Fruit fly (Drosophila melanogaster) whole organism, embryonic: ENCODE results near the gene e.

ENCODE experiments used
- ATbp ChIP-seq: fragments of 200-800 bp; sonication (Bioruptor generic); optimal IDR thresholded peaks from 2 replicates; lab custom pipeline; 2017; ENCODE audit warnings: missing biosample characterization, mild to moderate bottlenecking, missing genetic modification characterization, missing genetic modification reagents
- Ada2b ChIP-seq: fragments of 200-800 bp; sonication (Bioruptor generic); IDR thresholded peaks from 2 replicates; pipeline ENCODE4 v1.3.6; 2022; ENCODE audit warnings: missing biosample characterization, missing genetic modification characterization
- Atf-2 ChIP-seq: fragments of 200-800 bp; sonication (Bioruptor generic); optimal IDR thresholded peaks from 2 replicates; lab custom pipeline; 2016; ENCODE audit warnings: missing biosample characterization, missing genetic modification characterization
- Atf6 ChIP-seq: fragments of 200-800 bp; sonication (Bioruptor generic); IDR thresholded peaks from 2 replicates; pipeline ENCODE4 v1.3.6; 2022; ENCODE audit warnings: missing biosample characterization, missing genetic modification characterization
- Awh ChIP-seq: fragments of 200-800 bp; sonication (Bioruptor generic); IDR thresholded peaks from 2 replicates; pipeline ENCODE4, ENCODE4 v1.3.6; 2022; ENCODE audit warnings: missing biosample characterization, missing genetic modification characterization
- C15 ChIP-seq: fragments of 200-800 bp; sonication (Bioruptor generic); IDR thresholded peaks from 3 replicates; pipeline ENCODE4 v1.3.6; 2022; ENCODE audit warnings: missing biosample characterization, missing genetic modification characterization
- CG10321 ChIP-seq: fragments of 200-800 bp; sonication (Bioruptor generic); IDR thresholded peaks from 2 replicates; pipeline ENCODE4 v1.3.6; 2022; ENCODE audit warnings: missing biosample characterization, missing genetic modification characterization
- CG10565 ChIP-seq: fragments of 200-800 bp; sonication (Bioruptor generic); optimal IDR thresholded peaks from 3 replicates; lab custom pipeline; 2016; ENCODE audit warnings: missing biosample characterization, mild to moderate bottlenecking, missing genetic modification characterization
- CG11085 ChIP-seq: fragments of 200-800 bp; sonication (Bioruptor generic); IDR thresholded peaks from 2 replicates; pipeline ENCODE4 v1.3.6; 2022; ENCODE audit warnings: missing biosample characterization, missing genetic modification characterization
- CG11695 ChIP-seq: fragments of 200-800 bp; sonication (Bioruptor generic); IDR thresholded peaks from 3 replicates; pipeline ENCODE4 v1.3.6; 2022; ENCODE audit warnings: missing biosample characterization, missing genetic modification characterization
- CG12391 ChIP-seq: fragments of 200-800 bp; sonication (Bioruptor generic); optimal IDR thresholded peaks from 3 replicates; lab custom pipeline; 2018; ENCODE audit warnings: missing biosample characterization, mild to moderate bottlenecking, missing genetic modification characterization, moderate library complexity
- CG12659 ChIP-seq: fragments of 200-800 bp; sonication (Bioruptor generic); optimal IDR thresholded peaks from 3 replicates; lab custom pipeline; 2017; ENCODE audit warnings: mild to moderate bottlenecking, missing biosample characterization, missing genetic modification reagents, missing genetic modification characterization
- CG13287 ChIP-seq: fragments of 200-800 bp; sonication (Bioruptor generic); IDR thresholded peaks from 2 replicates; pipeline ENCODE4 v1.3.6; 2022; ENCODE audit warnings: missing biosample characterization, missing genetic modification characterization; ENCODE audit not compliant: partially characterized antibody
- CG13624 ChIP-seq: fragments of 200-800 bp; sonication (Bioruptor generic); optimal IDR thresholded peaks from 2 replicates; lab custom pipeline; 2016; ENCODE audit warnings: missing biosample characterization, missing genetic modification characterization
- CG14441 ChIP-seq: fragments of 200-800 bp; sonication (Bioruptor generic); IDR thresholded peaks from 2 replicates; pipeline ENCODE4 v1.3.6; 2022; ENCODE audit warnings: missing biosample characterization, missing genetic modification characterization
- CG17359 ChIP-seq: fragments of 200-800 bp; sonication (Bioruptor generic); optimal IDR thresholded peaks from 3 replicates; lab custom pipeline; 2018; ENCODE audit warnings: missing biosample characterization, mild to moderate bottlenecking, missing genetic modification characterization, moderate library complexity
- CG2116 ChIP-seq: fragments of 200-800 bp; sonication (Bioruptor generic); optimal IDR thresholded peaks from 3 replicates; lab custom pipeline; 2018; ENCODE audit warnings: missing biosample characterization, mild to moderate bottlenecking, missing genetic modification characterization
- CG3163 ChIP-seq: fragments of 200-800 bp; sonication (Bioruptor generic); optimal IDR thresholded peaks from 3 replicates; lab custom pipeline; 2016; ENCODE audit warnings: missing biosample characterization, missing genetic modification characterization
- CG34376 ChIP-seq: fragments of 200-800 bp; sonication (Bioruptor generic); optimal IDR thresholded peaks from 2 replicates; lab custom pipeline; 2018; ENCODE audit warnings: missing biosample characterization, mild to moderate bottlenecking, missing genetic modification characterization
- CG4820 ChIP-seq: fragments of 200-800 bp; sonication (Bioruptor generic); optimal IDR thresholded peaks from 3 replicates; lab custom pipeline; 2016; ENCODE audit warnings: missing biosample characterization, missing genetic modification characterization
- CG6654 ChIP-seq: fragments of 200-800 bp; sonication (Bioruptor generic); optimal IDR thresholded peaks from 2 replicates; lab custom pipeline; 2017; ENCODE audit warnings: missing biosample characterization, mild to moderate bottlenecking, missing genetic modification characterization
- CTCF ChIP-seq: fragments of 200-800 bp; sonication (Bioruptor generic); optimal IDR thresholded peaks from 2 replicates; lab custom pipeline; 2017; ENCODE audit warnings: missing biosample characterization, mild to moderate bottlenecking, missing genetic modification characterization, moderate library complexity
- CoRest ChIP-seq: fragments of 200-800 bp; sonication (Bioruptor generic); optimal IDR thresholded peaks from 3 replicates; lab custom pipeline; 2018; ENCODE audit warnings: missing biosample characterization, mild to moderate bottlenecking, missing genetic modification characterization, moderate library complexity
- D19A ChIP-seq: fragments of 200-800 bp; optimal IDR thresholded peaks from 3 replicates; lab custom pipeline; 2019; ENCODE audit warnings: missing biosample characterization, mild to moderate bottlenecking, missing genetic modification characterization, moderate library complexity
- Dek ChIP-seq: fragments of 200-800 bp; sonication (Bioruptor generic); optimal IDR thresholded peaks from 3 replicates; lab custom pipeline; 2019; ENCODE audit warnings: missing biosample characterization, mild to moderate bottlenecking, missing genetic modification characterization, moderate library complexity
- Dip3 ChIP-seq: fragments of 200-800 bp; sonication (Bioruptor generic); optimal IDR thresholded peaks from 3 replicates; lab custom pipeline; 2016; ENCODE audit warnings: missing biosample characterization, missing genetic modification characterization
- Dll ChIP-seq: fragments of 200-800 bp; sonication (Bioruptor generic); IDR thresholded peaks from 4 replicates; pipeline ENCODE4 v1.3.6; 2022; ENCODE audit warnings: missing biosample characterization, missing genetic modification characterization; ENCODE audit not compliant: partially characterized antibody
- ERR ChIP-seq: fragments of 200-800 bp; sonication (Bioruptor generic); optimal IDR thresholded peaks from 2 replicates; lab custom pipeline; 2016; ENCODE audit warnings: missing biosample characterization, missing genetic modification characterization
- Ets65A ChIP-seq: fragments of 200-800 bp; sonication (Bioruptor generic); peaks from one replicate; lab custom pipeline; 2016; ENCODE audit warnings: missing biosample characterization, missing genetic modification characterization
- Lhr ChIP-seq: fragments of 200-800 bp; sonication (Bioruptor generic); optimal IDR thresholded peaks from 3 replicates; lab custom pipeline; 2017; ENCODE audit warnings: mild to moderate bottlenecking, missing biosample characterization, missing genetic modification reagents, missing genetic modification characterization
- NC2β ChIP-seq: fragments of 200-800 bp; sonication (Bioruptor generic); optimal IDR thresholded peaks from 2 replicates; lab custom pipeline; 2016; ENCODE audit warnings: missing biosample characterization, missing genetic modification characterization
- NfI ChIP-seq: fragments of 200-800 bp; sonication (Bioruptor generic); optimal IDR thresholded peaks from 3 replicates; lab custom pipeline; 2018; ENCODE audit warnings: missing biosample characterization, mild to moderate bottlenecking, missing genetic modification characterization, moderate library complexity
- Opbp ChIP-seq: fragments of 200-800 bp; sonication (Bioruptor generic); IDR thresholded peaks from 3 replicates; pipeline ENCODE4 v1.3.6; 2022; ENCODE audit warnings: missing biosample characterization, missing genetic modification characterization; ENCODE audit not compliant: partially characterized antibody
- Scr ChIP-seq: fragments of 200-800 bp; sonication (Bioruptor generic); IDR thresholded peaks from 2 replicates; pipeline ENCODE4 v1.3.6; 2022; ENCODE audit warnings: missing biosample characterization, missing genetic modification characterization; ENCODE audit not compliant: partially characterized antibody
- Sry-β ChIP-seq: fragments of 200-800 bp; sonication (Bioruptor generic); optimal IDR thresholded peaks from 2 replicates; lab custom pipeline; 2018; ENCODE audit warnings: missing biosample characterization, mild to moderate bottlenecking, missing genetic modification characterization, moderate library complexity
- Ssrp ChIP-seq: fragments of 200-800 bp; sonication (Bioruptor generic); optimal IDR thresholded peaks from 2 replicates; lab custom pipeline; 2018; ENCODE audit warnings: missing biosample characterization, mild to moderate bottlenecking, missing genetic modification characterization, moderate library complexity
- bab2 ChIP-seq: fragments of 200-800 bp; sonication (Bioruptor generic); optimal IDR thresholded peaks from 2 replicates; lab custom pipeline; 2016; ENCODE audit warnings: missing biosample characterization, missing genetic modification characterization
- chm ChIP-seq: fragments of 200-800 bp; sonication (Bioruptor generic); IDR thresholded peaks from 2 replicates; pipeline ENCODE4 v1.3.6; 2022; ENCODE audit warnings: missing biosample characterization, missing genetic modification characterization
- crp ChIP-seq, 2 experiments: fragments of 200-800 bp; sonication (Bioruptor generic); optimal IDR thresholded peaks; 2 replicates in 1 of 2; 3 replicates in 1 of 2; lab custom pipeline; 2017; ENCODE audit warnings: missing biosample characterization in 2 of 2, missing genetic modification characterization in 2 of 2, mild to moderate bottlenecking in 1 of 2, moderate library complexity in 1 of 2
- dpn ChIP-seq, 2 experiments: fragments of 200-800 bp; sonication (Bioruptor generic); optimal IDR thresholded peaks; 3 replicates each; lab custom pipeline; 2016; ENCODE audit warnings: missing biosample characterization in 2 of 2, missing genetic modification characterization in 2 of 2
- fru ChIP-seq: fragments of >200 bp; optimal IDR thresholded peaks from 2 replicates; lab custom pipeline; 2017
- hb ChIP-seq: fragments of 200-800 bp; sonication (Bioruptor generic); IDR thresholded peaks from 3 replicates; pipeline ENCODE4 v1.3.6; 2022; ENCODE audit warnings: missing biosample characterization, missing genetic modification characterization; ENCODE audit not compliant: partially characterized antibody
- lmd ChIP-seq: fragments of 200-800 bp; sonication (Bioruptor generic); IDR thresholded peaks from 2 replicates; pipeline ENCODE4 v1.3.6; 2022; ENCODE audit warnings: missing biosample characterization, missing genetic modification characterization
- maf-S ChIP-seq: fragments of 200-800 bp; sonication (Bioruptor generic); optimal IDR thresholded peaks from 2 replicates; lab custom pipeline; 2016; ENCODE audit warnings: missing biosample characterization, missing genetic modification characterization
- nerfin-1 ChIP-seq: fragments of 200-800 bp; sonication (Bioruptor generic); optimal IDR thresholded peaks from 3 replicates; lab custom pipeline; 2019; ENCODE audit warnings: missing biosample characterization, mild to moderate bottlenecking, missing genetic modification characterization, moderate library complexity
- otp ChIP-seq: fragments of 200-800 bp; sonication (Bioruptor generic); IDR thresholded peaks from 3 replicates; pipeline ENCODE4, ENCODE4 v1.3.6; 2022; ENCODE audit warnings: missing biosample characterization, missing genetic modification characterization
- pho ChIP-seq: fragments of 200-800 bp; sonication (Bioruptor generic); optimal IDR thresholded peaks from 2 replicates; lab custom pipeline; 2016; ENCODE audit warnings: missing biosample characterization, missing genetic modification characterization
- ranshi ChIP-seq: fragments of 200-800 bp; sonication (Bioruptor generic); IDR thresholded peaks from 2 replicates; pipeline ENCODE4 v1.3.6; 2022; ENCODE audit warnings: missing biosample characterization, missing genetic modification characterization
- repo ChIP-seq: fragments of 200-800 bp; sonication (Bioruptor generic); optimal IDR thresholded peaks from 2 replicates; lab custom pipeline; 2016; ENCODE audit warnings: missing biosample characterization, missing genetic modification characterization
- scrt ChIP-seq: fragments of 200-800 bp; sonication (Bioruptor generic); optimal IDR thresholded peaks from 2 replicates; lab custom pipeline; 2018; ENCODE audit warnings: missing biosample characterization, mild to moderate bottlenecking, missing genetic modification characterization, moderate library complexity
- slou ChIP-seq: fragments of 200-800 bp; sonication (Bioruptor generic); optimal IDR thresholded peaks from 3 replicates; lab custom pipeline; 2016; ENCODE audit warnings: missing biosample characterization, missing genetic modification characterization
- zfh2 ChIP-seq: fragments of 200-800 bp; sonication (Bioruptor generic); optimal IDR thresholded peaks from 2 replicates; lab custom pipeline; 2016; ENCODE audit warnings: missing biosample characterization, missing genetic modification characterization

The e gene

DNA sequence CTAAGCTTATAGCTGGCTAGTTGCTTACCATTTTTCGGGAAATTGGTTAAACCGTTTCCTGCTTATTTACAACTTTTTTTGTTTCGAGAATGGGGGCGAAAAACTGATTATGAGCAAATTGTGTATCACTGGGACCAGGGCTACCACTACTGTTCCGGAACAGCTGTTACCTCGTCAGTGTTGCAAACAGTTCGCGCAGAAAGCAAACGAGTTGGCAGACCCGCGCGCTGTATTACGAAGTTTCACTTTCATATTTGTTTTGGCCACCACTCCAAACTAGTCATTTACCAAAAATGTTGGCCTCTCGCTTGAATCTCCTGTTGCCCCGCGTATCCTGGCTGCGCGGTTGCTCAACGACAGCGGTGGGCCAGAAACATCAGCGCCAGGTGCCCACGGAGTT lies 32.9 kb upstream of the e start, which contains the start of the genes AP-2sigma and Idi (continued):
- TF ChIP-seq Sry-β (GFP tag; lab: Kevin White, UChicago) (peak; percentile 22), zfh2 (GFP tag; lab: Kevin White, UChicago) (peak; percentile 36), maf-S (GFP tag; lab: Kevin White, UChicago) (peak; percentile 14), Atf-2 (GFP tag; lab: Kevin White, UChicago) (no peak), CTCF (GFP tag; lab: Kevin White, UChicago) (no peak), nerfin-1 (tag; lab: Kevin White, UChicago) (peak; percentile 42), dpn (GFP tag; optimal IDR thresholded peaks at IDR 0.05; lab: Kevin White, UChicago) (peak; percentile 29 to 39), CG12659 (GFP tag; lab: Kevin White, UChicago) (peak; percentile 53), CG17359 (tag; lab: Kevin White, UChicago) (no peak), CG10321 (GFP tag; lab: Robert Waterston, UW) (no peak), ranshi (no peak; the same call in 1 of the 2 replicates), CG11695 (GFP tag; lab: Robert Waterston, UW) (no peak), C15 (GFP tag; lab: Robert Waterston, UW) (no peak), NfI (GFP tag; lab: Kevin White, UChicago) (peak; percentile 20), CG6654 (GFP tag; lab: Kevin White, UChicago) (no peak), Lhr (GFP tag; lab: Kevin White, UChicago) (no peak), ATbp (GFP tag; lab: Kevin White, UChicago) (no peak), CG13624 (GFP tag; lab: Kevin White, UChicago) (peak; percentile 69), Dek (tag; lab: Kevin White, UChicago) (no peak), repo (GFP tag; lab: Kevin White, UChicago) (no peak), CG11085 (no peak), Dll (peak; percentile 39; the same call in 1 of the 4 replicates), CG14441 (GFP tag; lab: Robert Waterston, UW) (no peak), CG4820 (GFP tag; lab: Kevin White, UChicago) (peak; percentile 1), ERR (GFP tag; lab: Kevin White, UChicago) (peak; percentile 0), slou (GFP tag; lab: Kevin White, UChicago) (no peak), fru (no peak), pho (GFP tag; lab: Kevin White, UChicago) (peak; percentile 6), Scr (GFP tag; lab: Robert Waterston, UW) (0 out of 2 replicates have a peak, but pooled peaks have one; percentile 14), scrt (GFP tag; lab: Kevin White, UChicago) (no peak), CG12391 (peak; percentile 17), crp (GFP tag; optimal IDR thresholded peaks at IDR 0.05; lab: Kevin White, UChicago) (peak; percentile 80 to 96), CoRest (tag; lab: Kevin White, UChicago) (no peak), CG10565 (GFP tag; lab: Kevin White, UChicago) (no peak), otp (GFP tag; lab: Robert Waterston, UW) (peak; percentile 34; the same call in 1 of the 3 replicates), Ada2b (GFP tag; lab: Robert Waterston, UW) (no peak), Ets65A (GFP tag; lab: Kevin White, UChicago) (peak; percentile 90), lmd (GFP tag; lab: Robert Waterston, UW) (0 out of 2 replicates have a peak, but pooled peaks have one; percentile 10), CG3163 (GFP tag; lab: Kevin White, UChicago) (no peak), chm (GFP tag; lab: Robert Waterston, UW) (peak; percentile 65), Opbp (GFP tag; lab: Robert Waterston, UW) (0 out of 3 replicates have a peak, but pooled peaks have one; percentile 45), hb (no peak), Awh (GFP tag; lab: Robert Waterston, UW) (no peak), CG13287 (peak; percentile 51; the same call in 1 of the 2 replicates), Dip3 (GFP tag; lab: Kevin White, UChicago) (peak; percentile 14), CG2116 (GFP tag; lab: Kevin White, UChicago) (peak; percentile 58), Atf6 (GFP tag; lab: Robert Waterston, UW) (no peak), Ssrp (tag; lab: Kevin White, UChicago) (no peak), bab2 (GFP tag; lab: Kevin White, UChicago) (no peak), NC2β (peak; percentile 16), CG34376 (GFP tag; lab: Kevin White, UChicago) (peak; percentile 60), D19A (no peak)
